Worm (Caenorhabditis elegans) whole organism, early embryonic: Measurements from ENCODE around the gene F52G3.7.

Experiments
- B0310.2 ChIP-seq: sonication (generic microtip); optimal IDR thresholded peaks from 2 replicates; lab custom pipeline; 2016; ENCODE audit warnings: mild to moderate bottlenecking, missing genetic modification characterization, missing compliant biosample characterization
- F13C5.2 ChIP-seq: sonication (generic microtip); optimal IDR thresholded peaks from 2 replicates; lab custom pipeline; 2017; ENCODE audit warnings: mild to moderate bottlenecking, missing genetic modification characterization, inconsistent platforms, missing compliant biosample characterization
- aly-1 ChIP-seq: sonication (generic microtip); optimal IDR thresholded peaks from 2 replicates; lab custom pipeline; 2016; ENCODE audit warnings: missing genetic modification characterization, missing compliant biosample characterization
- ama-1 ChIP-seq: fragments of 150-350 bp; optimal IDR thresholded peaks from 2 replicates; lab custom pipeline; 2014
- ceh-13 ChIP-seq: fragments of 200-800 bp; sonication (Bioruptor generic); optimal IDR thresholded peaks from 2 replicates; lab custom pipeline; 2018; ENCODE audit warnings: mild to moderate bottlenecking, missing genetic modification characterization, missing compliant biosample characterization
- ceh-36 ChIP-seq: sonication (generic microtip); optimal IDR thresholded peaks from 2 replicates; lab custom pipeline; 2016; ENCODE audit warnings: missing genetic modification characterization, inconsistent platforms, missing compliant biosample characterization
- ets-7 ChIP-seq: sonication (generic microtip); optimal IDR thresholded peaks from 2 replicates; lab custom pipeline; 2016; ENCODE audit warnings: missing genotype, missing genetic modification characterization, missing compliant biosample characterization
- flt-1 ChIP-seq: fragments of 200-800 bp; sonication (Bioruptor generic); IDR thresholded peaks from 2 replicates; pipeline ENCODE4 v1.3.6; 2022; ENCODE audit warnings: missing genetic modification characterization, missing compliant biosample characterization
- hmbx-1 ChIP-seq: sonication (generic microtip); optimal IDR thresholded peaks from 2 replicates; lab custom pipeline; 2016; ENCODE audit warnings: mild to moderate bottlenecking, missing genetic modification characterization, missing compliant biosample characterization
- hmg-4 ChIP-seq: fragments of 200-800 bp; sonication (Bioruptor generic); optimal IDR thresholded peaks from 2 replicates; lab custom pipeline; 2018; ENCODE audit warnings: mild to moderate bottlenecking, missing genetic modification characterization, missing compliant biosample characterization
- hnd-1 ChIP-seq: sonication (generic microtip); optimal IDR thresholded peaks from 2 replicates; lab custom pipeline; 2016; ENCODE audit warnings: missing genetic modification characterization, missing compliant biosample characterization
- pes-1 ChIP-seq: fragments of 200-800 bp; sonication (Bioruptor generic); IDR thresholded peaks from 2 replicates; pipeline ENCODE4 v1.3.6; 2022; ENCODE audit warnings: missing genetic modification reagents, missing genetic modification characterization, missing compliant biosample characterization
- scrt-1 ChIP-seq: fragments of 200-800 bp; sonication (Bioruptor generic); IDR thresholded peaks from 2 replicates; pipeline ENCODE4 v1.3.6; 2022; ENCODE audit warnings: missing genetic modification characterization, missing compliant biosample characterization
- sea-1 ChIP-seq: fragments of 200-800 bp; sonication (Bioruptor generic); conservative IDR thresholded peaks from 2 replicates; pipeline ENCODE4 v1.3.6; 2022; ENCODE audit warnings: missing genetic modification characterization, missing compliant biosample characterization
- tbx-11 ChIP-seq: fragments of 200-800 bp; sonication (Bioruptor generic); IDR thresholded peaks from 2 replicates; pipeline ENCODE4 v1.3.6; 2022; ENCODE audit warnings: missing genetic modification characterization, missing compliant biosample characterization
- tbx-37 ChIP-seq: fragments of 200-800 bp; sonication (Bioruptor generic); conservative IDR thresholded peaks from 2 replicates; pipeline ENCODE4 v1.3.6; 2022; ENCODE audit warnings: missing genetic modification reagents, missing genetic modification characterization, missing compliant biosample characterization
- tra-4 ChIP-seq: sonication (generic microtip); optimal IDR thresholded peaks from 2 replicates; lab custom pipeline; 2017; ENCODE audit warnings: missing genetic modification characterization, missing compliant biosample characterization

F52G3.7 gene

ce11 chrX:16998003-16998402 is 34.3 kb downstream of the F52G3.7 start:
- no peak for TF ChIP-seq ama-1
- TF ChIP-seq B0310.2, result no peak
- no peak for TF ChIP-seq ceh-13 (GFP tag; lab: Kevin White, UChicago)
- TF ChIP-seq F13C5.2 (tag; lab: Kevin White, UChicago), result no peak
- TF ChIP-seq hnd-1, result no peak
- no peak for TF ChIP-seq tbx-11 (GFP tag; lab: Robert Waterston, UW)
- no peak for TF ChIP-seq tbx-37
- TF ChIP-seq hmg-4 (GFP tag; lab: Kevin White, UChicago), result no peak
- TF ChIP-seq sea-1 (GFP tag; lab: Robert Waterston, UW), result no peak
- TF ChIP-seq hmbx-1 (tag; lab: Kevin White, UChicago), result no peak
- TF ChIP-seq aly-1 (tag; lab: Kevin White, UChicago), result no peak
- TF ChIP-seq flt-1, result no peak
- TF ChIP-seq ets-7 (tag; lab: Kevin White, UChicago), result no peak

- TF ChIP-seq pes-1 (GFP tag; lab: Robert Waterston, UW) (no peak), ceh-36 (no peak), tra-4 (tag; lab: Kevin White, UChicago) (no peak), B0310.2 (no peak), F13C5.2 (tag; lab: Kevin White, UChicago) (no peak), ceh-13 (GFP tag; lab: Kevin White, UChicago) (no peak), tbx-37 (no peak), hnd-1 (no peak)
Measured at ce11 chrX:16998981-16999380, 35.3 kb downstream of the F52G3.7 start.

- no peak for TF ChIP-seq tbx-11 (GFP tag; lab: Robert Waterston, UW)
- TF ChIP-seq ceh-36, result no peak
- TF ChIP-seq tra-4 (tag; lab: Kevin White, UChicago), result no peak
- no peak for TF ChIP-seq hnd-1
- TF ChIP-seq aly-1 (tag; lab: Kevin White, UChicago), result no peak
- TF ChIP-seq ama-1, result no peak
- no peak for TF ChIP-seq hmg-4 (GFP tag; lab: Kevin White, UChicago)
- no peak for TF ChIP-seq sea-1 (GFP tag; lab: Robert Waterston, UW)
- no peak for TF ChIP-seq B0310.2
- TF ChIP-seq ets-7 (tag; lab: Kevin White, UChicago), result no peak
- TF ChIP-seq F13C5.2 (tag; lab: Kevin White, UChicago), result no peak
- no peak for TF ChIP-seq hmbx-1 (tag; lab: Kevin White, UChicago)
Measured at ce11 chrX:16999649-17000048, 35.9 kb downstream of the F52G3.7 start.

- TF ChIP-seq tbx-11 (GFP tag; lab: Robert Waterston, UW) (no peak), F13C5.2 (tag; lab: Kevin White, UChicago) (no peak), scrt-1 (GFP tag; lab: Robert Waterston, UW) (no peak), tra-4 (tag; lab: Kevin White, UChicago) (no peak), ceh-36 (no peak), ets-7 (tag; lab: Kevin White, UChicago) (no peak), pes-1 (GFP tag; lab: Robert Waterston, UW) (no peak), ama-1 (no peak), sea-1 (GFP tag; lab: Robert Waterston, UW) (no peak), hmbx-1 (tag; lab: Kevin White, UChicago) (no peak)
Measured at ce11 chrX:17002149-17002548, 38.4 kb downstream of the F52G3.7 start.

ce11 chrX:17003473-17004123 is 39.9 kb downstream of the F52G3.7 start:
- no peak for TF ChIP-seq hmbx-1 (tag; lab: Kevin White, UChicago)
- no peak for TF ChIP-seq scrt-1 (GFP tag; lab: Robert Waterston, UW)
- TF ChIP-seq hmg-4 (GFP tag; lab: Kevin White, UChicago), result peak; percentile 44

ce11 chrX:17006843-17007242 is 43.1 kb downstream of the F52G3.7 start:
- TF ChIP-seq ets-7 (tag; lab: Kevin White, UChicago) (no peak), B0310.2 (no peak), sea-1 (GFP tag; lab: Robert Waterston, UW) (no peak), flt-1 (no peak), ceh-13 (GFP tag; lab: Kevin White, UChicago) (no peak), hnd-1 (no peak), ceh-36 (no peak), tra-4 (tag; lab: Kevin White, UChicago) (no peak), F13C5.2 (tag; lab: Kevin White, UChicago) (no peak), aly-1 (tag; lab: Kevin White, UChicago) (no peak), pes-1 (GFP tag; lab: Robert Waterston, UW) (no peak)

ce11 chrX:17013162-17013561 is 49.4 kb downstream of the F52G3.7 start, which contains the start of gene F35B3.3:
Gene F35B3.3, plus strand, starts transcription at chrX:17013462.
- TF ChIP-seq F13C5.2 (tag; lab: Kevin White, UChicago), result no peak
- TF ChIP-seq sea-1 (GFP tag; lab: Robert Waterston, UW), result no peak
- no peak for TF ChIP-seq ceh-36
- no peak for TF ChIP-seq B0310.2
- no peak for TF ChIP-seq ceh-13 (GFP tag; lab: Kevin White, UChicago)
- no peak for TF ChIP-seq aly-1 (tag; lab: Kevin White, UChicago)
- no peak for TF ChIP-seq ets-7 (tag; lab: Kevin White, UChicago)
- TF ChIP-seq hmg-4 (GFP tag; lab: Kevin White, UChicago), result no peak
- TF ChIP-seq hmbx-1 (tag; lab: Kevin White, UChicago), result no peak
- no peak for TF ChIP-seq hnd-1
